Worm (Caenorhabditis elegans) whole organism, L2 larva: ENCODE results near the gene F32G8.3.

Source experiments
- ZK546.5 ChIP-seq: sonication (generic microtip); optimal IDR thresholded peaks from 2 replicates; lab custom pipeline; 2017; ENCODE audit warnings: missing biosample characterization, missing genetic modification characterization
- ama-1 ChIP-seq: fragments of 150-350 bp; optimal IDR thresholded peaks from 2 replicates; lab custom pipeline; 2018; ENCODE audit warnings: inconsistent platforms
- blmp-1 ChIP-seq: sonication (generic microtip); optimal IDR thresholded peaks from 2 replicates; lab custom pipeline; 2017; ENCODE audit warnings: missing genetic modification characterization, mild to moderate bottlenecking, missing compliant biosample characterization, antibody characterized with exemption, moderate library complexity; ENCODE audit not compliant: insufficient read depth
- ceh-82 ChIP-seq: fragments of 150-350 bp; optimal IDR thresholded peaks from 2 replicates; lab custom pipeline; 2014; ENCODE audit warnings: missing biosample characterization, missing genetic modification characterization
- nhr-12 ChIP-seq: fragments of 150-350 bp; optimal IDR thresholded peaks from 2 replicates; lab custom pipeline; 2014; ENCODE audit warnings: missing biosample characterization, missing genetic modification characterization
- nhr-6 ChIP-seq: fragments of 150-350 bp; optimal IDR thresholded peaks from 2 replicates; lab custom pipeline; 2014; ENCODE audit warnings: missing biosample characterization, missing genetic modification characterization
- nhr-77 ChIP-seq: fragments of 150-350 bp; optimal IDR thresholded peaks from 2 replicates; lab custom pipeline; 2014; ENCODE audit warnings: missing biosample characterization, missing genetic modification characterization
- snpc-4 ChIP-seq: fragments of 150-350 bp; optimal IDR thresholded peaks from 2 replicates; lab custom pipeline; 2014; ENCODE audit warnings: missing biosample characterization, missing genetic modification characterization
- unc-39 ChIP-seq: fragments of 150-350 bp; optimal IDR thresholded peaks from 2 replicates; lab custom pipeline; 2014; ENCODE audit warnings: missing biosample characterization, missing genetic modification characterization
- unc-55 ChIP-seq: fragments of 150-350 bp; sonication (generic microtip); optimal IDR thresholded peaks from 3 replicates; lab custom pipeline; 2014; ENCODE audit warnings: missing biosample characterization, missing genetic modification reagents, missing genetic modification characterization
- unc-62 ChIP-seq: fragments of 150-350 bp; optimal IDR thresholded peaks from 2 replicates; lab custom pipeline; 2014; ENCODE audit warnings: missing biosample characterization, missing genetic modification reagents, missing genetic modification characterization

- TF ChIP-seq nhr-77 (no peak), unc-62 (no peak), ZK546.5 (tag; lab: Kevin White, UChicago) (no peak), ceh-82 (tag; lab: Kevin White, UChicago) (no peak), snpc-4 (tag; lab: Kevin White, UChicago) (no peak), nhr-6 (no peak), unc-55 (GFP tag; lab: Kevin White, UChicago) (peak; percentile 6), unc-39 (tag; lab: Kevin White, UChicago) (no peak), blmp-1 (no peak), ama-1 (lab: Kevin White, UChicago) (peak; percentile 62), nhr-12 (tag; lab: Kevin White, UChicago) (no peak)
These were observed 19.8 kb downstream of the F32G8.3 start for ce11 chrV:10535325-10535724.
